Fruit fly (Drosophila melanogaster) whole organism, pupa: Measurements from ENCODE around the gene CG9471.

ENCODE experiments used
- CG10348 ChIP-seq: fragments of 200-800 bp; sonication (Bioruptor generic); IDR thresholded peaks from 2 replicates; pipeline ENCODE4 v1.3.6; 2022; ENCODE audit warnings: missing biosample characterization, missing genetic modification characterization
- CG12605 ChIP-seq: fragments of 200-800 bp; sonication (Bioruptor generic); IDR thresholded peaks from 2 replicates; pipeline ENCODE4 v1.3.6; 2022; ENCODE audit warnings: missing biosample characterization, missing genetic modification characterization
- CG13204 ChIP-seq: fragments of 200-800 bp; sonication (Bioruptor generic); optimal IDR thresholded peaks from 2 replicates; lab custom pipeline; 2018; ENCODE audit warnings: missing biosample characterization, mild to moderate bottlenecking, missing genetic modification characterization, moderate library complexity
- CG14655 ChIP-seq: fragments of 200-800 bp; sonication (Bioruptor generic); optimal IDR thresholded peaks from 3 replicates; lab custom pipeline; 2017; ENCODE audit warnings: mild to moderate bottlenecking, missing biosample characterization, missing genetic modification reagents, missing genetic modification characterization
- CG15710 ChIP-seq: fragments of 200-800 bp; sonication (Bioruptor generic); optimal IDR thresholded peaks from 2 replicates; lab custom pipeline; 2018; ENCODE audit warnings: missing biosample characterization, mild to moderate bottlenecking, missing genetic modification characterization, moderate library complexity
- CG17806 ChIP-seq: fragments of 200-800 bp; sonication (Bioruptor generic); optimal IDR thresholded peaks from 2 replicates; lab custom pipeline; 2018; ENCODE audit warnings: missing biosample characterization, mild to moderate bottlenecking, missing genetic modification characterization, moderate library complexity
- CG32121 ChIP-seq: fragments of 200-800 bp; sonication (Bioruptor generic); IDR thresholded peaks from 2 replicates; pipeline ENCODE4 v1.3.6; 2022; ENCODE audit warnings: missing biosample characterization, missing genetic modification characterization
- CG34367 ChIP-seq: fragments of 200-800 bp; sonication (Bioruptor generic); optimal IDR thresholded peaks from 2 replicates; lab custom pipeline; 2018; ENCODE audit warnings: missing biosample characterization, mild to moderate bottlenecking, missing genetic modification characterization
- CG4496 ChIP-seq: fragments of 200-800 bp; sonication (Bioruptor generic); IDR thresholded peaks from 3 replicates; pipeline ENCODE4 v1.3.6; 2022; ENCODE audit warnings: missing biosample characterization, missing genetic modification characterization
- CG8159 ChIP-seq: fragments of 200-800 bp; sonication (Bioruptor generic); optimal IDR thresholded peaks from 3 replicates; lab custom pipeline; 2018; ENCODE audit warnings: missing biosample characterization, mild to moderate bottlenecking, missing genetic modification characterization, moderate library complexity
- CG8301 ChIP-seq: fragments of 200-800 bp; sonication (Bioruptor generic); optimal IDR thresholded peaks from 2 replicates; lab custom pipeline; 2018; ENCODE audit warnings: missing biosample characterization, mild to moderate bottlenecking, missing genetic modification characterization
- CG9948 ChIP-seq: fragments of 200-800 bp; sonication (Bioruptor generic); optimal IDR thresholded peaks from 2 replicates; lab custom pipeline; 2018; ENCODE audit warnings: missing biosample characterization, mild to moderate bottlenecking, missing genetic modification characterization, moderate library complexity
- D1 ChIP-seq: fragments of 200-800 bp; sonication (Bioruptor generic); optimal IDR thresholded peaks from 2 replicates; lab custom pipeline; 2018; ENCODE audit warnings: missing biosample characterization, mild to moderate bottlenecking, missing genetic modification characterization, moderate library complexity
- EcR ChIP-seq: fragments of 200-800 bp; sonication (Bioruptor generic); optimal IDR thresholded peaks from 3 replicates; lab custom pipeline; 2019; ENCODE audit warnings: missing biosample characterization, missing genetic modification characterization, mild to moderate bottlenecking, moderate library complexity, missing genetic modification reagents
- Ets98B ChIP-seq: fragments of 200-800 bp; sonication (Bioruptor generic); IDR thresholded peaks from 2 replicates; pipeline ENCODE4 v1.3.6; 2022; ENCODE audit warnings: missing biosample characterization, missing genetic modification characterization
- Pif1A ChIP-seq: fragments of 200-800 bp; sonication (Bioruptor generic); optimal IDR thresholded peaks from 3 replicates; lab custom pipeline; 2016; ENCODE audit warnings: missing biosample characterization, missing genetic modification characterization
- Pif1B ChIP-seq: fragments of 200-800 bp; sonication (Bioruptor generic); optimal IDR thresholded peaks from 3 replicates; lab custom pipeline; 2016; ENCODE audit warnings: missing biosample characterization, missing genetic modification characterization
- Snoo ChIP-seq: fragments of 200-800 bp; sonication (Bioruptor generic); optimal IDR thresholded peaks from 3 replicates; lab custom pipeline; 2017; ENCODE audit warnings: missing biosample characterization, mild to moderate bottlenecking, missing genetic modification characterization, inconsistent platforms
- fd96Ca ChIP-seq: fragments of 200-800 bp; sonication (Bioruptor generic); IDR thresholded peaks from 3 replicates; pipeline ENCODE4 v1.3.6; 2022; ENCODE audit warnings: missing biosample characterization, missing genetic modification characterization
- gl ChIP-seq: fragments of 200-800 bp; sonication (Bioruptor generic); optimal IDR thresholded peaks from 2 replicates; lab custom pipeline; 2018; ENCODE audit warnings: missing biosample characterization, mild to moderate bottlenecking, missing genetic modification characterization
- rn ChIP-seq: fragments of 200-800 bp; sonication (Bioruptor generic); IDR thresholded peaks from 2 replicates; pipeline ENCODE4 v1.3.6; 2022; ENCODE audit warnings: missing biosample characterization, missing genetic modification characterization

CG9471 gene

dm6 chr3R:9774821-9775220 lies 3.5 kb upstream of the CG9471 start, which contains the start of gene topi:
topi (plus strand) TSS chr3R:9775121.
- TF ChIP-seq Pif1B (GFP tag; lab: Kevin White, UChicago) (no peak), CG9948 (no peak), gl (tag; lab: Kevin White, UChicago) (no peak), CG4496 (no peak), CG8301 (tag; lab: Kevin White, UChicago) (no peak), Ets98B (no peak), Pif1A (no peak), CG10348 (GFP tag; lab: Robert Waterston, UW) (no peak), CG15710 (no peak), CG32121 (no peak), EcR (GFP tag; lab: Kevin White, UChicago) (no peak)

- TF ChIP-seq EcR (GFP tag; lab: Kevin White, UChicago) (no peak), CG34367 (tag; lab: Kevin White, UChicago) (no peak), CG8159 (tag; lab: Kevin White, UChicago) (no peak), CG15710 (no peak), fd96Ca (no peak), Pif1B (GFP tag; lab: Kevin White, UChicago) (no peak)
Measured at dm6 chr3R:9774147-9774546, 2.8 kb upstream of the CG9471 start, which contains the start of gene Whamy. Whamy (minus strand) TSS chr3R:9774419.

- TF ChIP-seq fd96Ca, result no peak
- TF ChIP-seq CG32121, result peak; percentile 46; the same call in 1 of the 2 replicates
Measured at dm6 chr3R:9770127-9770526, 1.2 kb downstream of the CG9471 start.

dm6 chr3R:9768884-9769283 lies 2.5 kb downstream of the CG9471 start, which contains the start of gene MED6:
MED6 (minus strand) TSS chr3R:9768984.
- TF ChIP-seq Pif1B (GFP tag; lab: Kevin White, UChicago) (no peak), CG12605 (GFP tag; lab: Robert Waterston, UW) (no peak), fd96Ca (no peak), EcR (GFP tag; lab: Kevin White, UChicago) (no peak), CG14655 (GFP tag; lab: Kevin White, UChicago) (no peak), Ets98B (no peak), D1 (tag; lab: Kevin White, UChicago) (no peak), CG8159 (tag; lab: Kevin White, UChicago) (no peak), CG8301 (tag; lab: Kevin White, UChicago) (no peak), CG32121 (no peak), CG34367 (tag; lab: Kevin White, UChicago) (no peak), CG15710 (no peak), CG4496 (no peak), Snoo (no peak), gl (tag; lab: Kevin White, UChicago) (no peak), CG17806 (no peak), CG10348 (GFP tag; lab: Robert Waterston, UW) (no peak), rn (GFP tag; lab: Robert Waterston, UW) (no peak), Pif1A (no peak), CG13204 (GFP tag; lab: Kevin White, UChicago) (no peak)

- TF ChIP-seq Pif1A (peak; percentile 80), CG14655 (GFP tag; lab: Kevin White, UChicago) (no peak), D1 (tag; lab: Kevin White, UChicago) (no peak), fd96Ca (0 out of 3 replicates have a peak, but pooled peaks have one; percentile 39), Pif1B (GFP tag; lab: Kevin White, UChicago) (no peak), rn (GFP tag; lab: Robert Waterston, UW) (peak; percentile 48; the same call in 1 of the 2 replicates), CG34367 (tag; lab: Kevin White, UChicago) (peak; percentile 57), CG32121 (no peak), CG17806 (peak; percentile 8), CG13204 (GFP tag; lab: Kevin White, UChicago) (no peak), EcR (GFP tag; lab: Kevin White, UChicago) (peak; percentile 79), CG10348 (GFP tag; lab: Robert Waterston, UW) (no peak), Snoo (peak; percentile 44), CG4496 (peak; percentile 37; the same call in 1 of the 3 replicates), CG8301 (tag; lab: Kevin White, UChicago) (peak; percentile 32), Ets98B (peak; percentile 52), CG9948 (no peak), CG15710 (peak; percentile 41), CG8159 (tag; lab: Kevin White, UChicago) (peak; percentile 15), CG12605 (GFP tag; lab: Robert Waterston, UW) (no peak), gl (tag; lab: Kevin White, UChicago) (peak; percentile 62)
Measured at dm6 chr3R:9767620-9768592, 3.4 kb downstream of the CG9471 start, which contains the start of gene Naa80. Naa80 (plus strand) TSS chr3R:9767834.
